Worm (Caenorhabditis elegans): ENCODE results near the gene nhr-212.

The nhr-212 gene

DNA sequence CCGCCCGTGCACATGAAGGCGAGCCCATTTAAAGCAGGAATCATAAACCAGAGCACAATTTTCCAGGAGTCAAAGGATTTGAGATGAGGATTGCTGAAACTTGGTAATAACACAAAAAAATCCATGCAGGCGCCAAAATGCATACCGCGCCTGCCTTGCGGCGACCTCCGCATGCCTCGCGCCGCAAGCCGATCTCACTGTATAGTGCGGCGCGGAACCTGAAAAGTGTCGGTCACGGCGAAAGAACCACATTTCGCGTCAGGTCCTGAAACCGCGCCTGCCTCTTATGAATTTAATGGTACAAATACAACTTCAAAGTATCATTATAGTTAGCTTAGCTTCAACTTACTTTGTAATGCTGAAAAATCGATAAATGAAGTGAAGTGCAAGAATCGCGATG lies 15.9 kb downstream of the nhr-212 start:
- TF ChIP-seq mab-9 (GFP tag; IDR thresholded peaks at IDR 0.05) (no peak), fos-1 (tag; optimal IDR thresholded peaks at IDR 0.05) (no peak), egl-27 (tag; optimal IDR thresholded peaks at IDR 0.05) (no peak), fkh-10 (GFP tag; optimal IDR thresholded peaks at IDR 0.05) (no peak), nhr-77 (tag; optimal IDR thresholded peaks at IDR 0.05) (no peak), sox-4 (tag; optimal IDR thresholded peaks at IDR 0.05) (no peak), nhr-71 (tag; optimal IDR thresholded peaks at IDR 0.05) (no peak), ceh-90 (tag; optimal IDR thresholded peaks at IDR 0.05) (no peak), egl-13 (tag; optimal IDR thresholded peaks at IDR 0.05) (no peak), ces-1 (GFP tag; optimal IDR thresholded peaks at IDR 0.05) (no peak), mef-2 (tag; optimal IDR thresholded peaks at IDR 0.05) (no peak), elt-2 (tag; optimal IDR thresholded peaks at IDR 0.05) (no peak), swsn-7 (tag; optimal IDR thresholded peaks at IDR 0.05) (no peak), C16A3.4 (tag; optimal IDR thresholded peaks at IDR 0.05) (no peak), nhr-237 (tag; optimal IDR thresholded peaks at IDR 0.05) (no peak), elt-3 (tag; optimal IDR thresholded peaks at IDR 0.05) (no peak), nhr-84 (tag; optimal IDR thresholded peaks at IDR 0.05) (no peak), efl-1 (optimal IDR thresholded peaks at IDR 0.05) (no peak), efl-1 (GFP tag; optimal IDR thresholded peaks at IDR 0.05 in 1 of 2) (no peak)

DNA sequence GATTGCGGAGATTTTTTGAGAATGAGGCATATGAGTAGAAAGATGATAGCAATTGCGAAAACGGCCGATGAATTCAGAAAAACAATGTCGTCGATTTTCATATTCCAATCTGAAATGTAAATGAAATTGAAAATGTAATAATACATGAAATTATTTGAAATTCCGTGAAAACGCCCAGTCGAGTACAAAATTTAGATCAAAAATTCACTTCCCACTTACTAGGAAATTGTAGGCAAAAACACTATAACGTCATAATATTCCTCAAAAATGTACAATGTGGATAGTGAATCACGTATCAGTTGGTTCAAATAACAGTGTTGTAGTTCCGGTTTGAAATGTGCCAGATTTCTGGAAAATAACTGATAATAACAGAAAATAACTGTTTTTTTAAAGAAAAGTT lies 16.6 kb downstream of the nhr-212 start, which contains the start of gene str-256:
TSS of gene str-256 (minus strand) at position 101 of the 400 bp plus-strand sequence.
- TF ChIP-seq alr-1 (tag; optimal IDR thresholded peaks at IDR 0.05; ENCODE audit: borderline replicate concordance) (no peak), lin-13 (GFP tag; optimal IDR thresholded peaks at IDR 0.05) (no peak), fkh-8 (tag; optimal IDR thresholded peaks at IDR 0.05) (no peak)

DNA sequence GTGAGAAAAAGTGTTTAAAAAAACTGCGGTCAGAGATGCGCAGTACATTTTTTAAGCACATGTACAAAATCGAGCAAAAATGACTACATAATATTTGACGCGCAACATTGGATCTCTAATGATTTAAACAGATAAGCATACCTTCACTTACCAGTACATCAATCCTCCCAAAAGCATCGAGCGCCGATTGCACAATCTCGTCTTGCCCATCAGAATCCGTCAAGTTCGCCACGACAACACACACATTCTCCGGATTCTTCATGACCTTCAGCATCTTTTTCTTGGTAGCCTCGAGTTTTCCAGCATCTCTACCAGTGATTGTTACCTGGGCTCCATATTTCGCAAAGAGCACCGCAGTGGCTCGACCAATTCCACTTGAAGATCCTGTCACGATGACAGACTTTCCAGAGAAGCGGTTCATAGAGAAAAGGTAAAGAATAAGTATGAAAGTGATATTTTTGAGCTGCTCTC lies 18.2 kb downstream of the nhr-212 start, which contains the start of gene T01G6.10:
TSS of gene T01G6.10 (minus strand) at position 421 of the 471 bp plus-strand sequence.
- no peak for TF ChIP-seq grh-1 (GFP tag; IDR thresholded peaks at IDR 0.05)
- no peak for TF ChIP-seq snu-23 (GFP tag; optimal IDR thresholded peaks at IDR 0.05)
- no peak for TF ChIP-seq hlh-4 (tag; optimal IDR thresholded peaks at IDR 0.05)
- TF ChIP-seq ztf-11 (tag; optimal IDR thresholded peaks at IDR 0.05), result no peak
- TF ChIP-seq isw-1 (GFP tag; IDR thresholded peaks at IDR 0.05), result no peak
- TF ChIP-seq ceh-90 (tag; optimal IDR thresholded peaks at IDR 0.05), result no peak
- no peak for TF ChIP-seq irx-1 (tag; optimal IDR thresholded peaks at IDR 0.05)
- TF ChIP-seq ama-1 (optimal IDR thresholded peaks at IDR 0.05), result no peak
- no peak for TF ChIP-seq elt-2 (tag; optimal IDR thresholded peaks at IDR 0.05)
- no peak for TF ChIP-seq ceh-63 (GFP tag; optimal IDR thresholded peaks at IDR 0.05)
- no peak for TF ChIP-seq nhr-85 (tag)
- no peak for TF ChIP-seq unc-130 (tag; optimal IDR thresholded peaks at IDR 0.05)
- TF ChIP-seq sptf-1 (tag; optimal IDR thresholded peaks at IDR 0.05), result no peak
- TF ChIP-seq vab-15 (tag; optimal IDR thresholded peaks at IDR 0.05), result no peak
- no peak for TF ChIP-seq pax-3 (tag; optimal IDR thresholded peaks at IDR 0.05)

DNA sequence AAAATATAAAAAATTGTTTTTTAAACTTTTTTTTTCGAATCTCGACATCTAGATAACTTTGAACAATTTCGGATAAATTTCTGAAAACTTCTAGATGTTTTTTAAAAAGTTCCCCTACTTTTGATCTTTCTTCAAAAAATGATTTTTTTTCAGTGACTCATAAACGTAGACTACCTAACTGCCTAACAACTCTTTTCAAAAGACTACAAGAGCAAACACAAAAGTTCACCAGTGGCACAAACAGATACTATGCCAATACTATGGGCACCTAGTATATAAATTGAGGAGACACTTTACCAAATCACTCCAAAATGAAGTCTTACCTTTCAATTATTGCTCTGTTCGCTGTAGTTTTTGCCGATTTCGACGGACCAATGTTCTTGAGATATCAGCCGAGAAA lies 19.1 kb downstream of the nhr-212 start, which contains the start of gene srlf-35:
TSS of gene srlf-35 (plus strand) at position 301 of the 400 bp plus-strand sequence.
- TF ChIP-seq unc-30 (tag; optimal IDR thresholded peaks at IDR 0.05) (no peak), nhr-11 (tag; optimal IDR thresholded peaks at IDR 0.05) (no peak), unc-62 (GFP tag; optimal IDR thresholded peaks at IDR 0.05) (no peak), C04F5.9 (tag; optimal IDR thresholded peaks at IDR 0.05) (no peak), snpc-4 (tag; optimal IDR thresholded peaks at IDR 0.05) (no peak), lin-13 (GFP tag; optimal IDR thresholded peaks at IDR 0.05) (no peak), Y116A8C.19 (tag; optimal IDR thresholded peaks at IDR 0.05; ENCODE audit: borderline replicate concordance) (no peak), pqm-1 (tag; optimal IDR thresholded peaks at IDR 0.05) (no peak), fkh-10 (GFP tag; optimal IDR thresholded peaks at IDR 0.05) (no peak)

Measured in whole organism, L1 larva.